Worm (Caenorhabditis elegans) whole organism, young adult: ENCODE data around the gene twk-35.

Source experiments
- K11D2.4 ChIP-seq: fragments of 200-800 bp; sonication (Bioruptor generic); IDR thresholded peaks from 2 replicates; pipeline ENCODE4 v1.3.6; 2022; ENCODE audit warnings: missing genetic modification reagents, missing genetic modification characterization, missing compliant biosample characterization
- ceh-27 ChIP-seq: fragments of 200-800 bp; sonication (Bioruptor generic); optimal IDR thresholded peaks from 2 replicates; lab custom pipeline; 2018; ENCODE audit warnings: mild to moderate bottlenecking, missing genetic modification characterization, moderate library complexity, missing compliant biosample characterization
- nhr-80 ChIP-seq: sonication (generic microtip); optimal IDR thresholded peaks from 2 replicates; lab custom pipeline; 2016; ENCODE audit warnings: missing genetic modification characterization, missing compliant biosample characterization

DNA sequence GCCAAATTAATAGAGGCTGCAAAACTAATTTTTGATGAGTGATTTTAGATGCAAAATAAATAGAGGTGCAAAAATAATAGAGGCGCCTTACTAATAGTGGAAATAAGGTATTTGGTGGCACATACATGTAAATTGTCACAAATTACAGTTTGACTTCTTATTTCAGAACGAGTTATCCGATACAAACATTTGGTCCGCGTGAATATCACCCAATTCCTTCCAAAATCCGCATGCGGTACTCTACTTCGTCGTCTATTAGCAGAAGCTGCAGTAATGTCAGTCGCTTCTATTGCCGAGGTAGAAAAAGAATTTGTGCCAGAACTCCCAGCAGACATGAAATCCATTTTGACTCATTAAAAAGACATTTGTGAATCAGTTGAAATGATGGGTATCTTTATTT, 44.2 kb downstream of the twk-35 start:
- TF ChIP-seq K11D2.4 (GFP tag; lab: Robert Waterston, UW) (no peak), ceh-27 (GFP tag; lab: Kevin White, UChicago) (no peak), nhr-80 (tag; lab: Kevin White, UChicago) (no peak)
